Fruit fly (Drosophila melanogaster): ENCODE results near the gene RluA-1.

Gene RluA-1

DNA sequence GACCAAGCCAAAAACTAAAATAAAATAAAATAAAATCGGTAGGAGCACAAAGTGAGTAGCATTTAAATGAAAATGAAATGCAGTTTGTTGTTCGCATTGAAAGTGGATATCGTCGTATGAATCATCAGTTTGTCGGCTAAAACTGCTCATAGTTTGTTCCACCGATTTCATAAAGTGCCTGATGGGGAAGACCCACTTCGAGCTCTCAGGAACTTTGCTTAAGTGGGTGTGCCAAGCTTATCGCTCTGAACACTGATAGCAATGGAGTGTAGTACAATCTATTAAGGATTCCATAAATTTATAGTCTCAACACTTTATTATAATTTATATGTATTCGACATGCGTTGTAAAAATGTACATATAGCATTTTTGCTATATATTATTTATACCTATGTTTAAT, 28.7 kb upstream of the RluA-1 start:
- no peak for TF ChIP-seq CG17801 (GFP tag; optimal IDR thresholded peaks at IDR 0.05; ENCODE audit: partially characterized antibody)

DNA sequence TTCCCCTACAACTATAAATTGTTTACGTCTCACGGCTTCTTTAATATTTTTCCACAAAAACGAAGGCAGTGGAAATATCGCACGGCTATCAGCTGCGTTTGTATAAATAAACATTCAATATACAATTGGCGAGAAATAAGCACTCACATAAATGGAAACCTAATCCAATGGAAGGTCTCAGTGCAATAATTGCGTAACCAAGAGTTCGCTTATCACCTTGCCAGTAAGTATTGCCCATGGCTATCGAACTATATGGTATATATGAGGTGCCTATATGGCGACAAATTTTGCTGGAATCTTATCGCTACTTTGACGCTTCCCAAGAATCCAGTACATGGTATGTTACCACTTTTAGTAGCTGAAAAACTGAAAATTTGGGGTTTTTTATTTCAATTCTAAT, 28.1 kb upstream of the RluA-1 start:
- TF ChIP-seq CG17801 (GFP tag; optimal IDR thresholded peaks at IDR 0.05; ENCODE audit: partially characterized antibody): no peak

DNA sequence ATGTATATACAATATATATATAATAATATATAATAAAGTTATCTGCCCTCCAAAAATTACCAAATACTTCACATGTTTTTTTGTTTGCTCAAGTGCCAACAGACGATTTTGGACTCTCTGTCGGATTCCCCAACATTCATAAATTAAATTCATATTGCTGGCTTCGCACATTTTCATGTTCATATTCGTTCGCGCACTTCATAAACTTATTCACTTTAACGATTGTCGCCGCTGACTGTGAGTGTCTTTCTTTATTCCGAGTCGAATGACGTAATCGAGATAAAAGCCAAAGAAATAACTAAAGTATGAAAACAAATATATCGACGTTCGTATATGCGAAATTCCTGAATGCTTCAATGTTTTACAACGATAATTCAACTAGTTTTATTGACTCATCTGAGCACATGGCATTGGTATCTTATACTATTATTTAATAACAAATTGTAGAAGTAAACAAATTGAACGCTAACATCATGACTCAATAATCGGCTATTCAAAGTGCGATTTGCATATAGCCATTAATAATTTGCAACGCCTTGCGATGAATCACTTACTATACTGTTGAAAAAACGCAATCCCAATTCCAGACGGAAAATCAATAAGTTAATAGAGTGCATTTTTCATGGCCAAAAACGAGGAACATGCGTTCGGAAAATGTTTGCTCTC, 26.3 kb upstream of the RluA-1 start:
- no peak for TF ChIP-seq CG17801 (GFP tag; optimal IDR thresholded peaks at IDR 0.05; ENCODE audit: partially characterized antibody)

DNA sequence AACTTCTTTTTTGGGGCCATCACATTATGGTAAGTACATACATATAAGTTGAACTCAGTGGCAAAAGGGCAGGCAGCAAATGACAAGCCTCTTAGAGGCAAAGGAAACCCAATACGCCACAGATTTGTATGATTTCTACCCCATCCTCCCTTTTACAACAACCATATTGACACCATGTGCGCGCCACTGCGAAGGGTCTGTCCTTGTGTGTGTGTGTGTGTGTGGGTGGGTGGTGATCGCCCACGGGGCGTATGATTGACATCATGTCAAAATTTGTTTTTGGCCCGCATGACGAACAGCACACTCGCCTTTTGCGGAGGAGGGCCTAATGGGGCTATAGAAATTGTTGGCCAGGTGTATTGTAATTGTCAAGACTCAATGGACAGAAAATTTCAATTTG, 25.5 kb upstream of the RluA-1 start:
- no peak for TF ChIP-seq CG17801 (GFP tag; optimal IDR thresholded peaks at IDR 0.05; ENCODE audit: partially characterized antibody)

DNA sequence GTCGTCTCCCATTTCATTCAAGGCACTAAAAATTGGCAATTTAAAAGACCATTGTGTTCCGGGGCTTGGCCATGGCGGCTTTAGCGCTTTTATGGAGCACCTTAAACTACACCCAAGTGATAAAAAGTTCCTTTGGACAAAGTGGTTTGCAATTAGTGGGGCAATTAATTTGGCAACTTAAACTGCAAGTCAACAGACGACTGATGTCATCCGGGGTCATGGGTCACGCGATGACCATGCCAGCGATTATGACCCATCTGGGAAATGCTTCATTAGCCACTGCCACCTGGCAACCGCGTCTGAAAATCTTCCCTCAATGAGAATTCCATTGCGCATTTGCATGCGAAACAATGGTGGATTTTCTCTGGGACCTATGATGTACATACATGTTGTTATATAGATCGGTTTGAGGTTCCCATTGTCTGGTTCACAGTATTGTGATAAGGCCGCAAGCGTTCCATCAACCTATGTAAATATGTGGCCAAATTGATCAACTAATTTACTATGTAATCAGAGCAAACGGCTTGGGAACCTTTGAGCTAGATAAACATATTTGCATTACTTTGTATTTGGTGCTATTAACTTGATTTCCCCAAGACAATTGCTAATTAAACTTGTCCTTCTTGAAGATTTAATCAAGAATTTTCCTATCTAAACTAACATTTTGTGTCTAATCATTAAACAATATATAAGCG, 23.1 kb upstream of the RluA-1 start:
- no peak for TF ChIP-seq CG17801 (GFP tag; optimal IDR thresholded peaks at IDR 0.05; ENCODE audit: partially characterized antibody)

DNA sequence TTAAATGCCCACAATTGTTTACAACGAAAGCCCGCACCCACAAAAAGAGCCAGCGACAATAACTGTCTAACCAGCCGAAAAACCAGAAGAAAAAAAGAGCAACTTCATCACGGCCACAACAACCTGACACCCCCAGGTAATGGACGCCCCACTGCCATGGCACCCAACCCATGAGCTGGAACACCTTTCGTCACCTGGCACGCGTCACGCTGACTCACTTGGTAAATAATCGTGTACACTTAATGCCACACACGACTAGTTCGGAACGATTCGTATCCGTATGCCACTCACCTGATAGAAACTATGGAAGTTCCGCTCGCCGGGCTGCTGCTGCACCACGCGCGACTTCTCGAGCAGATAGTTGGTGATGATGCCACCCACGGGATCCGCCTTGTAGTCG, 22.2 kb upstream of the RluA-1 start:
- TF ChIP-seq CG17801 (GFP tag; optimal IDR thresholded peaks at IDR 0.05; ENCODE audit: partially characterized antibody): no peak

DNA sequence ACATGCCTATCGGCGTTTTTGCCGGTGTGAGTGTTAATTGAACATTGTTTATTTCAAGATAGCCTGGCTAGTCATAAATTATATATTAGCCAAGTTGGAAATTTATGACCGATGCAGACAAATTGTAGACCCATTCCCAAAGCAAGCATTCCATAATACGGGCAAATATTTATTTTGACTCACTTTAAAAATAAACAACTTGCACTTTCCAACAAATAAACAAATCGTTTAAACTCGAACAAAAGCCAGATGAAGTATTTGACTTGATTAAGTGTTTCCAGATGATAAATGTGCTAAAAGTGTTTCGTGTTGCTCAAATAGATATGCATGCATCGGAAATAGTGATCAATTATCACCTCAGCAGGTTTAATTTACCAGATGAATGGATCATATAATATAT, 21.3 kb upstream of the RluA-1 start:
- no peak for TF ChIP-seq CG17801 (GFP tag; optimal IDR thresholded peaks at IDR 0.05; ENCODE audit: partially characterized antibody)

DNA sequence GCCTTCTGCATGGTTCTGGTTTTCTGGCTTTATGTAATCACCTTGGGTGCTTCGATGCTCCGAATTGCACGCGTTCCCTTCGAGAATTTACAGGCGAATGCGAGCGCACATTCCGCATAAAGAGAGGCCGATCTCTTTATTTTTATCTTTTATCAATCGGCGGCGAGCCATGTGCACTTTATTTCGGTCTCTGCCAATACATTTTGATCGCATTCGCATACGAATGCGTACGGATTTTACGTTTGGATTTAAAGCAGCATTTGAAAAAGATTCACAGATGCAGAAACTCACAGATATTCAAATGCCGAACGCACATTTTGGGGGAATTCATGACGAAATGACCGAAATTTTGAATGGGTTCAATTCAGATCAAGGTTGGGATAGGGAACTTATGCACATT, 17.2 kb upstream of the RluA-1 start, which contains the start of gene CG13144:
Gene CG13144 (minus strand): TSS at position 101 of the 400 bp plus-strand sequence.
- no peak for TF ChIP-seq CG17801 (GFP tag; optimal IDR thresholded peaks at IDR 0.05; ENCODE audit: partially characterized antibody)

DNA sequence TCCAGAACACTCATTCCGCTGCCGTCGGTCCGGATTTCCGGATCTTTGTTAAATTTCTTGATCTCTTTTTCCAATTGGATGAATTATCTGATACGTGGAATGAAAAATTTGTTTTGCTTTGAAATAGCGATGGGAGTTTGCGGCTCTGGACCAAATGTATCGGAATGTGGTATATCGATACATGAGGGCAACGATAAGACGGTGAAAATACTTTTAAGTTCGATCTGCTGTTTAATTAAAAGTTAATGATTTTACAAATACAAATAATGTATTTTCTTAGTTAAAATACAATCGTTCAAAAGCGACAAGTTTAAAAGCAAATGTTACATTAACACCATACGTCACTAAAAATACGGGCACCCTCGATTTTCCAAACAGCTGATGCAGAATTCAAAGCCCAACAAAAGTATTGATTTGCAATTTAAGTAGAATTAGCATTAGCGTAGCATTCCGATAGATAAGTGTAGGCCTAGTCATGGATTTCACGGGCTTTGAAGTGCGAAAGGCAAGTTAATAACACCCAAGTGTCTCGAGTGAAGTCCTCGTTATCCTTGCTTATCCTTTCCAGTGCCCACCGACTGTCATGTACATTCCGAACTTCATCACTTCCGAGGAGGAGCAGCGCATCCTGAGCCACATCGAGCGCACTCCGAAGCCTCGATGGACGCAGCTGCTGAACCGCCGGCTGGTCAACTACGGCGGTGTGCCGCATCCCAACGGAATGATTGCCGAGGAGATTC, 14.5 kb upstream of the RluA-1 start, which contains the start of the genes Cog4 and CG6144:
Gene Cog4 (minus strand): TSS at position 139 of the 740 bp plus-strand sequence.
Gene CG6144 (plus strand): TSS at position 211 of the 740 bp plus-strand sequence.
- TF ChIP-seq CG17801 (GFP tag; optimal IDR thresholded peaks at IDR 0.05; ENCODE audit: partially characterized antibody): peak; percentile 32

DNA sequence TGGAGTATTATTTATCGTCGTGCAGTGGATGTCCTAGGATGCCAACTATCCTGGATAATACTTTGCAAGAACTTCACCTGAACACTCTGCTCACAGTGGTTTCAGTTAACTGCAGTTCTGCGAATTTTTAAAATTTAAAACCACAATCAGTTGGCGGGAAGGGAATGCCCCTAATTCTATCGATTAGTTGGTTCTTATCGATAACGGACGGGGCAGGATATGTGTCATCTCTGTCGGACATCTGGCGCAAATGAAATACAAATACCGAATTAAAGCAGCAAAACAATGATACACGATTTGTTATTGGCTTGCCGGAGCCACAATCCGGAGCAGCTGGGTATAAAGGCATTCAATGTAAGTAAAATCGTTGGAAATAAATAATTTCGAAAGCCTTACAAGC, 8.9 kb upstream of the RluA-1 start, which contains the start of gene Grip75:
Gene Grip75 (plus strand): TSS at position 223 of the 400 bp plus-strand sequence.
- TF ChIP-seq CG17801 (GFP tag; optimal IDR thresholded peaks at IDR 0.05; ENCODE audit: partially characterized antibody): no peak

DNA sequence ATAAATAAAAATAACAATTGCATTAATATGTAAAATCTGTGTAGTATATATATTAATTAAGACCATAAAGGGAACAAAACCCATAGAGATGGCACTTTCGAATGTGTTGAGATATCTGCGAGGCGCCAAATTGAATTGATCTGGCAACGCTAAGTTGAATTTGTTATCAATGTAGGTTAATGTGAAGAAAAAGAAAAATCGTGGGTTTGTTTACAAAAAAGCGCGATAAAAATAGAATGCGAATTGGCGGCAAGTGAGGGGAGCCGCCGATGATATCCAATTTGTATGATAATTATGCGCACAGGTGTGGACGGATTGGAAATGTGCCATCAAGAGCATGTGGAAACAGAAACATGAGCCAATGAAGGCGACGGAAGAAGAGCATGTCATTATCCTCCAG, 5.7 kb upstream of the RluA-1 start:
- TF ChIP-seq CG17801 (GFP tag; optimal IDR thresholded peaks at IDR 0.05; ENCODE audit: partially characterized antibody): peak; percentile 11

DNA sequence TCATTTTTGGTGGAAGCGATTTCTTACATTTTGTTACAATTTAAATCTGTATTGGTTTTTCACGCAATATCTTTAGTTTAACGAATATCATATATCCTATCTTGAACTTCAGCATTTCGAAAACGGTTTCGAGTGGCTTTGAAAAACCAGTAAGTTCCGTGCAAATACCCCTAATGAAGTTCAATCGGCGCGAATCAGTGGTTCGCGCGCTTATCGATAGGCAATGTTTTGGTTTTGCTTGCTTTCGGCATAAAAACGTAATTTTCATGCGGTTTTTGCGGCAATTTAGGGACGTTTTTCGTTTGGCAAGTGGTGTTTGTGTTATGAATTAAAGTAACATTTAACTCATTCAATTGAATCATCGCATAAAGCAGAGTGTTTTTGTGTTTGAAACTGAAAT, 2.7 kb upstream of the RluA-1 start, which contains the start of gene RluA-2:
Gene RluA-2 (plus strand): TSS at position 195 of the 400 bp plus-strand sequence.
- no peak for TF ChIP-seq CG17801 (GFP tag; optimal IDR thresholded peaks at IDR 0.05; ENCODE audit: partially characterized antibody)

DNA sequence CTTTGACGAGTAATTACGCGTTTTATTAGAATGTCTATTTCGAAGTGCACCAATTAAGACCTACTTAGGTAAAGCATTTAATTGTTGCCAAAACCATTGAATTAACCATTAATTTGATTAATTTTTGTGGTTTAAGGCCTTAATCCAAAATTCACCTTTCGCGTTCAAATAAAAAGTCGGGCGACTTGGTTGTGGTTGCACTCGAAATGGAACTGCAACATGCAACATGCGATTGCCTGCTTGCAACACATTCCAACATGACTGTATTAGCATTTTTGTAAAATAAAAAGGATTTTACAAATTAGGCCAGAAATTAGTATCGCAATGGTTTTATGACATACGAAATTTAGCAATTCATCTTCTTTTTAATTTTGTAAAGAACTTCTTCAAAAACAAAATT, 666 bp upstream of the RluA-1 start:
- no peak for TF ChIP-seq CG17801 (GFP tag; optimal IDR thresholded peaks at IDR 0.05; ENCODE audit: partially characterized antibody)

DNA sequence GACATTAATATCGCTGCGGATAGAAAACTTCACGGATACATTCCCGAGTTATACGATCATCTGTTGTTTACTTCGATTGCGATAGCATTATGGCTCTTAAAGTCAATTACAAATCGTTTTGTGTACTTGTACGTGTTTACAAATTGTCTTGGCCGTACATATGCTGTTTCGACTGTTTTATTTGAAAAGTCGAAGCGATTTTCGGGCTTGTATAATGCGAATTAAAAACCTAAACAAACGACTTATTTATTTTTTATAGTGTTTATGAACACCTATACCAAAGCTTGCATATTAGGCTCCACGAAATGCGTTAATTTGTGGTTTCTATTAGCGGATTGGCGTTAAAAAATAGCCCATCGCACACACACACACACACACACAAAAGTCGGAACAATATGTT, 1.9 kb downstream of the RluA-1 start:
- TF ChIP-seq CG17801 (GFP tag; optimal IDR thresholded peaks at IDR 0.05; ENCODE audit: partially characterized antibody): no peak

DNA sequence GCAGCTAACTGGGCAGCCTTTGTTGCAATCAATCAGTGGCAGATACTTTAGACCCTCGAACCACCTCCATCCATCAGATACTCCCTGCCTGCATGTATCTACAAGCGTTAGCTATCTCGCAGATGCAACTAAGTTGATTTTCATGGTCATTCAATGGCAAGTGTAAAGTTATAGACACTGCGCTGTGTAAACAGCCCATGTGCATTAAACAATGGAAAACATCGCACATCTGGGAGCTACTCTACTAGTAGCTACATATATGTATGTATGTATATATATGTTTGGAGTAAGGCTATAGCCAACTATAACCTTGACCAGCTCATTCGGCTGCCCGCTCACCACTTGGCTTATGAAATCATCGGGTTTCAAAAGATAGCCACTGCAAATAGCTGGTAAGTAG, 3.9 kb downstream of the RluA-1 start:
- TF ChIP-seq CG17801 (GFP tag; optimal IDR thresholded peaks at IDR 0.05; ENCODE audit: partially characterized antibody): no peak

DNA sequence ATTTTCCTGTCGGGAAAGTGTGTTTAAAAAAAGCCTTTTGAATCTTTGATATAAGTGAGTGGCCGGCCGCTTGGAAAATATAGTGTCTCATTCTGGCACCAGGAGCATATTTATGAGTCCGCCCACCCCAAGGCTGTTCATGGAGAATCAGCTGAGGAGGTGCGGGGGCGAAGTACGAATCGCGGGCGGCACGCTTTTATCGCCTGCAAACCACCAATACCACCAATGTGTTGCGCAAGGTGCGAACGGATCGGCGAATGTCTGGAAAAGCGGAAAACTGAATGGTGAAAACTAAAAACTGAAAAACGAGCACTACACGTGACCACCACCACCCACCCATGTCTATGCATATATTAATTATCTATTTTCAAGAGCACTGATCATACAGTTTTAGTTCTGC, 5.2 kb downstream of the RluA-1 start:
- TF ChIP-seq CG17801 (GFP tag; optimal IDR thresholded peaks at IDR 0.05; ENCODE audit: partially characterized antibody): no peak

Measured in ovary, adult (tissue).